Fruit fly (Drosophila melanogaster) S2 (cell line): Measurements from ENCODE around the gene CG1468.

Experiments used
- CG8478 ChIP-seq: fragments of >200 bp; optimal IDR thresholded peaks from 2 replicates; lab custom pipeline; 2018
- CTCF ChIP-seq, 2 experiments: fragments of >200 bp; optimal IDR thresholded peaks; 2 replicates each; lab custom pipeline; 2018

DNA sequence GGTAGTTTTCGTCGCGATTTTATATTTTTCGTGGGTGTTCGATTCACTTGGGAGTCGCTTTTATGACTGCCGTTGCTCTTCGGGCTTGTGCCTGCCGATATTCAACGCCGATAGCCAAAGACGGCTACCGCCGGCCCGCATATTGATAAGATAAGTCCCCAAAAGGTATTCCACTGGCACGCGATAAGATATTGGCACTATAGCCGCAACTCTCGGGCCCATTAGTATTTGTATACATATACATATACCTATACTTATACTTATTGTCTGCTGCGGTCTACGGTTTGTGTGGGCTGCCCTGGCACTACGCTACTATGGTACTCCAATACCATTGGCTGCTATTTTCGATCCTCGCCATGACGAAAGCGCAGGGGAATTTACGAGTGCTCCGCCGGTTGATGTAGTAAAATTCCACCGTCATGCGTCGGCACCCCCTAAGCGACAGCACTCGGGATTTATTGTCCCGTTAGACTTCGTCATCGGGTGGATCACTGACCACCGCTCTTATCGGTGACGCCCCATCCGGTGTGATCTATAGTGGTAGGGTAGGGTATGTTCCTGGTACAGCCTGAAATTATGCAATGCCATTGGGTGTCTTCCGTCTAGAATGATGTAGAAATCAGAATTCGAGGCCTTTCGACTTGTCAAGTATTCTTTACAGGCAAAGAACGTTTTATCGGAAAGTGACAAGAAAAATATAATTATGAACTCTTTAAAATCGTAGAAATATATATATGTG lies 9.5 kb upstream of the CG1468 start, which contains the start of gene CG45060:
- TF ChIP-seq CTCF (optimal IDR thresholded peaks at IDR 0.05; lab: Kevin White, UChicago) (no peak), CG8478 (lab: Kevin White, UChicago) (no peak)
